Fruit fly (Drosophila melanogaster): ENCODE data around the gene CaBP1.

The CaBP1 gene

DNA sequence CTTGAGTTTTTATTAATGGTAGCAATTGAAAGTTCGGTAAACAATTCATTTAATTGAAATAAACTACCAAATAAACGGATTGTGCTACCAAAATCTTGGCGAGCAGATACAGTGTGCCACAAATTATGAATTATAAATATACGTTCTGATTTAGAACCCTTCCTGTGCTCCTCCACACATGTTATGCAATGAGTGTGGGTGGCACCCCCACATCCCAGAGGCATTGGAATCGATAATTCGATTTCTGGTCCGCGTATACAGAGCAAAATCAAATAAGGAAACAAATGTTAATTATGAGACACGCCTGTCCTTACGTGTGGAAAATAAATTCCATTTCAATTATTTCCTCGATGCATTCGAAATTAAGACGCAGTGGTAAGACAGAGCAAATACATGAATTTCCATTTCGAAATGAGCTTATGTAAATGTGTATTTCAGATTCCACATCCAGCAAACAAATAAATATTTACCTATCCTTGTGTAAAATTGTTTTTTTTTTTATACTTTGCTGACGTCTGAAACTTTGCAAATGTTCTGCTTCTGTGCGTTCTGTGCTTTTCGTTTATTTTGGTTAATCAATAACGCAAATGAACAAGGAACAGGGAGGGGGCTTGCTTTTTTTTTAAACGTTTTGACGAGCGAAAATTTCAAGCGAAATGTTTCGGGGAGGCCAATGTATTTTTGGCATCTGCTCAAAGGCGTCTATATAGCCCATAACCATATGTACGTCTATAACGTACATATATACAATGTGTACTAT lies 34.5 kb downstream of the CaBP1 start:
- TF ChIP-seq h (optimal IDR thresholded peaks at IDR 0.05): no peak
- no peak for TF ChIP-seq ttk (optimal IDR thresholded peaks at IDR 0.05)
- no peak for TF ChIP-seq Myc (optimal IDR thresholded peaks at IDR 0.05)
- TF ChIP-seq psq (optimal IDR thresholded peaks at IDR 0.05): no peak
- no peak for TF ChIP-seq insv (optimal IDR thresholded peaks at IDR 0.05)
- no peak for TF ChIP-seq Sin3A (optimal IDR thresholded peaks at IDR 0.05)

DNA sequence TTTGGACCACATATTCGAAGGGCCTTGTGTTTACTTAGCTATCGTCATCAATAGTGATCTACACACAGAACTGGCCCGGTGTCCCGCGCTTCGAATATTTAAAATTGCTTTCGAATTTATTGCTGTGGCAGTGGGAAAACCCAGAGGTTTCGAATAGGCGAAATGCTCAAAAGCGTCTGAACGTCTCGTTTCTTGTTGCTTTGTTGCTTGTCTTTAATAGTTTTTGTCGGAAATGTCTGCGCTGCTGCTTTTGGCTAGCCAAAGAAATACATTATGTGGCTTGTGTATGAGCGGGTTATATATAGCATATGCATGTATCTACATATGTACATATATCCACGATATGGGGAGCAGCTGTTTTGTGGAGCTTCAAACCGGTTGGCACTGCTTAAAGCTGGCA lies 35.3 kb downstream of the CaBP1 start:
- TF ChIP-seq insv (optimal IDR thresholded peaks at IDR 0.05): no peak
- no peak for TF ChIP-seq psq (optimal IDR thresholded peaks at IDR 0.05)

DNA sequence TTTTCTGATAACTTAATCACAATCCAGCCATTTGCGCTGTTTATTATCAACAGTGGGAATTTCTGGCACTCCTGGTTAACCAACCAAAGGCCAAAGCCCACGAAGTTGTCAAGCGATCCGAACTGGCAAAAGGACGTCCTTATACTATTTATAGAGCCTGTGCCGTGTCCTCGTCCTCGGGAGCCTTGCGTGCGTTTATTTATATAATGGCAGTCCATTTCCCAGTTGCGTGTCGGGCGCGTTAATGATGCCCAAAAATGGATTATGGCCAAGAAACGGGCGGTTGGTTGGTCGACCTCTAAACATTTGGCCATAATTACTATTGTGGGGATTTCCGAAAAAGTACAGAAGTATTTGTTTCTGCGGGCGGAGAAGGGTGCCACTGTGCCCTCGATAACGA lies 36.1 kb downstream of the CaBP1 start:
- no peak for TF ChIP-seq Sin3A (optimal IDR thresholded peaks at IDR 0.05)
- no peak for TF ChIP-seq h (optimal IDR thresholded peaks at IDR 0.05)
- TF ChIP-seq psq (optimal IDR thresholded peaks at IDR 0.05): no peak
- TF ChIP-seq ttk (optimal IDR thresholded peaks at IDR 0.05): no peak
- TF ChIP-seq Myc (optimal IDR thresholded peaks at IDR 0.05): no peak
- no peak for TF ChIP-seq insv (optimal IDR thresholded peaks at IDR 0.05)

DNA sequence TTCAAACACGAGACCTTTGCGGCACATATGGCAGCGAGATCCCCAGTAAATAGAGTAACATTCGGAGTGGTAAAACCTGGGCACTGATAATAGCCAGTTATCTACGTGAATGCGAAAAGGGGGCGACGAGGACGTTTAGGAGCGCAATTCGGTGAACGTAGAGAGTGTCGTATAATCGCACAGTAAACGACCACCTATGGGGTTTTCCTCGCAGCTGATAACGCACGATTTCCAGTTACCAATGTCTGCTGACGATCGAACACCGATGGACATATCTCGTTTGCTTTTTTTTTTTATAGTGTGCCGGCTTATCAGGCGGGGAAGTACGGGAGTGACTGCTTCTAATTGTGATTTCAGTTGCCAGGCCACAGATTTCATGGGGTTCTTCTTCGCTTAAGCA lies 36.8 kb downstream of the CaBP1 start:
- TF ChIP-seq insv (optimal IDR thresholded peaks at IDR 0.05): no peak
- TF ChIP-seq psq (optimal IDR thresholded peaks at IDR 0.05): no peak
- no peak for TF ChIP-seq ttk (optimal IDR thresholded peaks at IDR 0.05)
- no peak for TF ChIP-seq Myc (optimal IDR thresholded peaks at IDR 0.05)
- TF ChIP-seq Sin3A (optimal IDR thresholded peaks at IDR 0.05): no peak
- no peak for TF ChIP-seq h (optimal IDR thresholded peaks at IDR 0.05)

DNA sequence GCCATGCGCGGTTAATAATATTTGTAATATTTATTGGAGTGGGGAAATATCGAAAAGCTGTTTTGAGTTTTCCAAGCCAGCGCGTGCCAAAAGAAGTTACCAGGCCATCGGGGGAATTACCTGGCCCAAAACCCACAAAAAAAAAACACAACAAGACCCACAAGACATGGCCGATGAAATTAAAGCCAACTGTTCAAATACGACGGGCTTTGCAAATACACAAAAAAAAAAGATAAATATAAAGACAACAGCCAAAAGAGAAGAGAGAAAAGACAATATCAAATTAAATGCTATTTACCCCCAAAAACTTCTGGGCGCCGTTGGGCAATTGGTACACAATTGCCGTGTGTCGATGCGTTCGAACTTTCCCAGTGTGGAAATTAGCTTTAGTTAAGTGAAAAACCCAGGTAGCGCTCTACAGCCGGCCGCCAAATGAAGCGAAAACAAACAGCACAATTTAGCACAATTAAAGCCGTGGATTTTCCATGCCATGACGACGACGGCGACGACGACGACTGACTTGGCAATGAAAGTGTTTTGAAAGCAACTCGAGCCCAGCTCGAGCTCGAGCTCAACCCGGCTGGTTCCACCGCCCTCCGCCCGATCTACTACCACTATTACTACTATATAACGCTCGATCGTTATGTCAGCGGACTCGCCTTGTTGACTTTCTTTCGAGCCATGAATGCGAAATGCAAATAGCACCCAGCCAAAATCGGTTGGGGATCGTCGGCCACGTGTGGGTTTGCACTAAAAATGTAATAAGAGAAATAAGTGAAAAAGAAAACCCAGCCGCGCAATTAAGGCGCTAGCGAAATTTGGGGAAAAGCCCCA lies 38.5 kb downstream of the CaBP1 start:
- TF ChIP-seq h (optimal IDR thresholded peaks at IDR 0.05) (no peak), insv (optimal IDR thresholded peaks at IDR 0.05) (no peak), Sin3A (optimal IDR thresholded peaks at IDR 0.05) (no peak), Myc (optimal IDR thresholded peaks at IDR 0.05) (no peak), ttk (optimal IDR thresholded peaks at IDR 0.05) (no peak)

DNA sequence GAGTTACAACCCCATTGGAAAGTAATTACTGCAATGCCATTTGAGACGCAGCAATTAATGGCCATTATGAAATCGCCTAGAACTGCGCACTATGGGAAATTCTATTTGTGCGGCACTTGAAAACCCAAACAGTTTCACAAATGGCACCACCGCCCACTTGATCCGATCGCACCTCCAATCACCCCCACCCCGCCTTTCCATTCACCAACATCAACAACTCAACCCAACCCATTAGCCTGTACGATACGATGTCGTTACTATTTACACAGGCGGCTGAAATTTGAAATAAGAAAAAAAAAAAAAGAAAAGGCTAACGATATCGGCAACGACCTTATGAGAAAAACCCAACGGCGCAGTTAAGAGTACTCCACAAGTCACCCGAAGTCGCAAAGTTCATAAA lies 39.4 kb downstream of the CaBP1 start:
- TF ChIP-seq h (optimal IDR thresholded peaks at IDR 0.05): no peak
- TF ChIP-seq insv (optimal IDR thresholded peaks at IDR 0.05): no peak

DNA sequence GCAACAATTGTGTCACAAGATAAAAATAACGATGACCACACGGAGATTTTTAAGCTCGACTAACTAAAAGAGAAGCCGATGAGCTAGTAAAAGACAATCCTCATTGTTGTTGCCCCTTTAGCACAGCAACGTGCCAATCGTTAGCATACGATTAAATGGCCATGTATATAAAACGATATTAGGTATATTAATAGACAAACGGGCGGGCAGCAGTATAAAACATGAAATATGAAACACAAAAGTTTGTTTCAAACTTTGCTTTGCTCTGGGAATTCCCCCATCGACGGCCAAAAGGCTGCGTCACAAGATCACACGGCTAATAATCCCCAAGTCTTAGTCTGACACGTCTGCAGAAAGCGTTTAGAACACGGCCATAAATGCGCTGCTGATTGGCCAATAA lies 40.1 kb downstream of the CaBP1 start:
- TF ChIP-seq ttk (optimal IDR thresholded peaks at IDR 0.05): no peak
- TF ChIP-seq Myc (optimal IDR thresholded peaks at IDR 0.05): no peak

DNA sequence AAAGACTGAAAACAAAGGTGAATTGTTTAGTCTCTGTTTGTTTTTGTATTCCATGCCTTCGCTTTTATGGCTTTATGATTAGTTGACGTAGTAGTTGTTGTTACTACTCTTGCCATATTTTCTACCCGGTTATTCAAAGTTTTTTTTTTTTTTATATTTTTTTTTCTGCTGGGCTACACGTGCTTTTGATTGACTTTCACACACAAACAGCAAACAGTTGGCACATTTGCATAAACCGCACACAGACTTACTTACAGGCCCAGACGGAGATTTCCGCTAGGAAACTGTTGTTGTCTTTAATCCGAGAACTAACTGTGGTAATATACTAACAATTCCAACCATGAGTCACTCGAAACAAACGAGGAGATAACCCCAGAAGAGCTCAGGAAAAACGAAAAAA lies 40.7 kb downstream of the CaBP1 start:
- TF ChIP-seq Sin3A (optimal IDR thresholded peaks at IDR 0.05) (no peak), Myc (optimal IDR thresholded peaks at IDR 0.05) (no peak), insv (optimal IDR thresholded peaks at IDR 0.05) (no peak), h (optimal IDR thresholded peaks at IDR 0.05) (no peak), psq (optimal IDR thresholded peaks at IDR 0.05) (no peak), ttk (optimal IDR thresholded peaks at IDR 0.05) (no peak)

DNA sequence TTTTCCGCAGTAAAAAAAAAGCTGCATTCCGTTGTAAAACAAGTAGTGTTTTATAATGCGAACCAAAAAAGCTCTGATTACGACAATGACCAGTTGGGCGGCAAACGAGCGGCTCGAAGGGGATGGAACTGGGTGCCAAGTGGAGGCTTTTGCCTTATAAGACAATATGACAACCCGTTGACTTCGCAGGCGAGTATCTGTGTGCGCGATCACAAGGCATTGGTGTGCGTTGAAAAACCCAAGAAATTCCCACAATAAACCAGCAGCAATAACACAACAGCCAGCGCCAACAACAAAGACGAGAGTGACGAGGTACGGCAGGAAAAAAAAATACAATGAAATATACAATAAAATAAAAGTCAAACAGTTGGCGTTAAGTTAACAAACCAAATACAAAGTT lies 41.5 kb downstream of the CaBP1 start:
- TF ChIP-seq Myc (optimal IDR thresholded peaks at IDR 0.05) (no peak), h (optimal IDR thresholded peaks at IDR 0.05) (no peak)

DNA sequence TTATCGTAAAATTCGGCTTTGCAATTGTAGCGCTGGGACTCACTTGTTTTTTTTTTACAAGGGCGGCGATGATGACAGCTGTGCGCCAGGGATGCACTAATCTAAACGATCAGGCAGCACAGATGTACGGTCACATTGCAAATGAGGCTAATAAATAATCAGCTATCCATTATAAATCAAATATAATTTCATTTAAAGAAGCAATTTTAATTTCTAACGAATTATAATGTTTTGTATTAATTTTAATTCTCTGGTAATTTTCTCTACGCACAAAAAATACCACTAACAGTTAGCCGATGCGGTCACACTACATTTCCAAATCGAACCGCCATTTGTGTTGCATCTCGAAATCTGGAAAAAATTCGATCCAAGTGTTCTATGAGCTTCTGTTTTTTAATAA lies 45.9 kb downstream of the CaBP1 start, which contains the start of the genes cni and fzy:
Gene cni (minus strand): TSS at position 79 of the 400 bp plus-strand sequence.
Gene fzy (plus strand): TSS at position 309 of the 400 bp plus-strand sequence.
- TF ChIP-seq Myc (optimal IDR thresholded peaks at IDR 0.05) (no peak), ttk (optimal IDR thresholded peaks at IDR 0.05) (no peak), h (optimal IDR thresholded peaks at IDR 0.05) (no peak), insv (optimal IDR thresholded peaks at IDR 0.05) (no peak), psq (optimal IDR thresholded peaks at IDR 0.05) (no peak), Sin3A (optimal IDR thresholded peaks at IDR 0.05) (no peak)

DNA sequence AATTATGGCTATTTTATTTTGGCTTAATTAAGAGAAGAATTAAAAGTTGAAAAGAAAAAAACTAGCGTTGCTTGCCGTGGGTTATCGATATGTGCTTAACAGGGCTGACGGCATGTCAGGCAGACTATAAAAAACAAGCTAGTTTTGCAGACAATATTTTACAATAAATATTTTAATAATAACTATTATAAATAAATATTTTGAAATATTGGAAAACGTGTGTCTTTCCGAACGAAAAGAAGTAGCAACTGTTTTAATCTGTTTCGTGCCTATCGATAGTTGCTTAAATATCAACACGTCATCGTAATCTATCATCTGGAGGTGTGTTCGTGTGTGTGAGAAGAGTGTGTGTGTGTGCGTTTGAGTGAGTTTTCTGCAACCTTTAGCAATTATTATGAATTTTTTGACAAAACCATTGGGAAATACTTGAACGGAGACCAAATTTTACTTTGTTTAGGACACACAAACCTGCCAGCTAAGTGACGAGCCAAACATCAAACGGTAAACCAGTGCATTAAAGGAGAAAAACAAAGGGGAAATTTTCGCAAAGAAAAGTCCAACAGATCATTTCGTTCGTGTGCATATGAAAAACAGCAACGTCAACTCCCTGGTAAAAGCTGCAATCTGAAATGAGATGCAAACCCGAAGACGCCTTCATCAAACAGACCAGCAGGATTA lies 49.4 kb downstream of the CaBP1 start, which contains the start of the genes CG5861 and Syx5:
Gene CG5861 (minus strand): TSS at position 273 of the 678 bp plus-strand sequence.
Gene Syx5 (plus strand): TSS at position 321 of the 678 bp plus-strand sequence.
- TF ChIP-seq ttk (optimal IDR thresholded peaks at IDR 0.05): no peak
- TF ChIP-seq insv (optimal IDR thresholded peaks at IDR 0.05): no peak
- TF ChIP-seq h (optimal IDR thresholded peaks at IDR 0.05): no peak
- no peak for TF ChIP-seq Sin3A (optimal IDR thresholded peaks at IDR 0.05)
- no peak for TF ChIP-seq Myc (optimal IDR thresholded peaks at IDR 0.05)
- TF ChIP-seq psq (optimal IDR thresholded peaks at IDR 0.05): no peak

Measured in Kc167 (cell line).